Fruit fly (Drosophila melanogaster) whole organism, embryonic: ENCODE measurements around the gene CG42759.

Source experiments
- B-H2 ChIP-seq: fragments of 200-800 bp; sonication (Bioruptor generic); optimal IDR thresholded peaks from 2 replicates; lab custom pipeline; 2018; ENCODE audit warnings: missing biosample characterization, mild to moderate bottlenecking, missing genetic modification characterization
- CG10366 ChIP-seq: fragments of 200-800 bp; sonication (Bioruptor generic); IDR thresholded peaks from 2 replicates; pipeline ENCODE4 v1.3.6; 2022; ENCODE audit warnings: missing biosample characterization, missing genetic modification characterization
- CG11695 ChIP-seq: fragments of 200-800 bp; sonication (Bioruptor generic); IDR thresholded peaks from 3 replicates; pipeline ENCODE4 v1.3.6; 2022; ENCODE audit warnings: missing biosample characterization, missing genetic modification characterization
- CG12219 ChIP-seq: fragments of 200-800 bp; sonication (Bioruptor generic); optimal IDR thresholded peaks from 3 replicates; lab custom pipeline; 2018; ENCODE audit warnings: missing biosample characterization, mild to moderate bottlenecking, missing genetic modification characterization
- CG14050 ChIP-seq: fragments of 200-800 bp; sonication (Bioruptor generic); IDR thresholded peaks from 3 replicates; pipeline ENCODE4 v1.3.6; 2022; ENCODE audit warnings: missing biosample characterization, missing genetic modification characterization
- CG15696 ChIP-seq: fragments of 200-800 bp; sonication (Bioruptor generic); optimal IDR thresholded peaks from 2 replicates; lab custom pipeline; 2019; ENCODE audit warnings: missing biosample characterization, mild to moderate bottlenecking, missing genetic modification characterization, moderate library complexity
- CG17186 ChIP-seq: fragments of 200-800 bp; sonication (Bioruptor generic); optimal IDR thresholded peaks from 3 replicates; lab custom pipeline; 2017; ENCODE audit warnings: missing biosample characterization, missing genetic modification reagents, missing genetic modification characterization
- CG1832 ChIP-seq: fragments of 200-800 bp; sonication (Bioruptor generic); optimal IDR thresholded peaks from 2 replicates; lab custom pipeline; 2017; ENCODE audit warnings: missing biosample characterization, mild to moderate bottlenecking, missing genetic modification characterization, inconsistent platforms
- CG18619 ChIP-seq: fragments of 200-800 bp; sonication (Bioruptor generic); optimal IDR thresholded peaks from 3 replicates; lab custom pipeline; 2017; ENCODE audit warnings: missing biosample characterization, mild to moderate bottlenecking, missing genetic modification characterization
- CG34376 ChIP-seq: fragments of 200-800 bp; sonication (Bioruptor generic); optimal IDR thresholded peaks from 2 replicates; lab custom pipeline; 2018; ENCODE audit warnings: missing biosample characterization, mild to moderate bottlenecking, missing genetic modification characterization
- CG42726 ChIP-seq: fragments of 200-800 bp; sonication (Bioruptor generic); IDR thresholded peaks from 2 replicates; pipeline ENCODE4 v1.3.6; 2022; ENCODE audit warnings: missing biosample characterization, missing genetic modification characterization; ENCODE audit not compliant: partially characterized antibody
- CG4328 ChIP-seq: fragments of 200-800 bp; sonication (Bioruptor generic); optimal IDR thresholded peaks from 3 replicates; lab custom pipeline; 2017; ENCODE audit warnings: missing biosample characterization, missing genetic modification reagents, missing genetic modification characterization
- CG6813 ChIP-seq: fragments of 200-800 bp; sonication (Bioruptor generic); optimal IDR thresholded peaks from 2 replicates; lab custom pipeline; 2017; ENCODE audit warnings: missing biosample characterization, missing genetic modification characterization, mild to moderate bottlenecking, moderate library complexity, missing genetic modification reagents
- CG7357 ChIP-seq: fragments of 200-800 bp; sonication (Bioruptor generic); IDR thresholded peaks from 3 replicates; pipeline ENCODE4 v1.3.6; 2022; ENCODE audit warnings: missing biosample characterization, missing genetic modification characterization
- CG8765 ChIP-seq: fragments of 200-800 bp; sonication (Bioruptor generic); IDR thresholded peaks from 2 replicates; pipeline ENCODE4 v1.3.6; 2022; ENCODE audit warnings: missing biosample characterization, missing genetic modification characterization
- CG9817 ChIP-seq: fragments of 200-800 bp; sonication (Bioruptor generic); optimal IDR thresholded peaks from 2 replicates; lab custom pipeline; 2018; ENCODE audit warnings: missing biosample characterization, mild to moderate bottlenecking, missing genetic modification characterization, moderate library complexity
- CG9876 ChIP-seq: fragments of 200-800 bp; sonication (Bioruptor generic); optimal IDR thresholded peaks from 2 replicates; lab custom pipeline; 2016; ENCODE audit warnings: missing biosample characterization, missing genetic modification characterization
- Dfd ChIP-seq, 2 experiments: fragments of >200 bp; optimal IDR thresholded peaks; 2 replicates each; lab custom pipeline; 2017; ENCODE audit warnings: missing biosample characterization in 2 of 2, missing genetic modification characterization in 2 of 2
- Doc2 ChIP-seq: fragments of 200-800 bp; sonication (Bioruptor generic); IDR thresholded peaks from 2 replicates; pipeline ENCODE4 v1.3.6; 2022; ENCODE audit warnings: missing biosample characterization, missing genetic modification characterization
- Dp ChIP-seq: fragments of 200-800 bp; sonication (Bioruptor generic); optimal IDR thresholded peaks from 2 replicates; lab custom pipeline; 2018; ENCODE audit warnings: missing biosample characterization, mild to moderate bottlenecking, missing genetic modification characterization, moderate library complexity
- Eip74EF ChIP-seq, 2 experiments: fragments of 200-800 bp in 1 of 2; fragments of >200 bp in 1 of 2; sonication (Bioruptor generic) in 1 of 2; optimal IDR thresholded peaks; 2 replicates each; lab custom pipeline; 2017 to 2019; ENCODE audit warnings: missing biosample characterization in 2 of 2, missing genetic modification characterization in 2 of 2, mild to moderate bottlenecking in 1 of 2, moderate library complexity in 1 of 2
- Fer1 ChIP-seq: fragments of 200-800 bp; sonication (Bioruptor generic); optimal IDR thresholded peaks from 2 replicates; lab custom pipeline; 2017; ENCODE audit warnings: missing biosample characterization, mild to moderate bottlenecking, missing genetic modification characterization
- Fer3 ChIP-seq: fragments of 200-800 bp; sonication (Bioruptor generic); optimal IDR thresholded peaks from 2 replicates; lab custom pipeline; 2018; ENCODE audit warnings: missing biosample characterization, mild to moderate bottlenecking, missing genetic modification characterization, moderate library complexity
- Gsc ChIP-seq: fragments of 200-800 bp; sonication (Bioruptor generic); IDR thresholded peaks from 2 replicates; pipeline ENCODE4 v1.3.6; 2022; ENCODE audit warnings: missing biosample characterization, missing genetic modification characterization
- HLH4C ChIP-seq: fragments of 200-800 bp; sonication (Bioruptor generic); IDR thresholded peaks from 3 replicates; pipeline ENCODE4 v1.3.6; 2022; ENCODE audit warnings: missing biosample characterization, missing genetic modification characterization; ENCODE audit not compliant: partially characterized antibody
- Hey ChIP-seq: fragments of 200-800 bp; sonication (Bioruptor generic); optimal IDR thresholded peaks from 3 replicates; lab custom pipeline; 2018; ENCODE audit warnings: missing biosample characterization, mild to moderate bottlenecking, missing genetic modification characterization
- MESR4 ChIP-seq: fragments of 200-800 bp; sonication (Bioruptor generic); optimal IDR thresholded peaks from 2 replicates; lab custom pipeline; 2018; ENCODE audit warnings: missing biosample characterization, mild to moderate bottlenecking, missing genetic modification characterization, moderate library complexity
- MTF-1 ChIP-seq: fragments of 200-800 bp; sonication (Bioruptor generic); optimal IDR thresholded peaks from 2 replicates; lab custom pipeline; 2018; ENCODE audit warnings: missing biosample characterization, mild to moderate bottlenecking, missing genetic modification characterization, borderline replicate concordance
- Mad ChIP-seq: fragments of 200-800 bp; sonication (Bioruptor generic); optimal IDR thresholded peaks from 2 replicates; lab custom pipeline; 2016; ENCODE audit warnings: missing biosample characterization, missing genetic modification characterization
- Med ChIP-seq: fragments of 200-800 bp; sonication (Bioruptor generic); peaks from one replicate; lab custom pipeline; 2016; ENCODE audit warnings: missing biosample characterization, missing genetic modification characterization, mild to moderate bottlenecking, inconsistent platforms, moderate library complexity
- NFAT ChIP-seq: fragments of 200-800 bp; sonication (Bioruptor generic); IDR thresholded peaks from 2 replicates; pipeline ENCODE4 v1.3.6; 2022; ENCODE audit warnings: missing biosample characterization, missing genetic modification characterization
- Nf-YC ChIP-seq: fragments of 200-800 bp; optimal IDR thresholded peaks from 3 replicates; lab custom pipeline; 2019; ENCODE audit warnings: missing biosample characterization, mild to moderate bottlenecking, missing genetic modification characterization, moderate library complexity
- Oaz ChIP-seq: fragments of 200-800 bp; sonication (Bioruptor generic); IDR thresholded peaks from 2 replicates; pipeline ENCODE4 v1.3.6; 2022; ENCODE audit warnings: missing biosample characterization, missing genetic modification characterization
- Side ChIP-seq: fragments of 200-800 bp; sonication (Bioruptor generic); optimal IDR thresholded peaks from 2 replicates; lab custom pipeline; 2016; ENCODE audit warnings: missing biosample characterization, missing genetic modification characterization
- ash1 ChIP-seq: fragments of 200-800 bp; sonication (Bioruptor generic); optimal IDR thresholded peaks from 2 replicates; lab custom pipeline; 2018; ENCODE audit warnings: missing biosample characterization, mild to moderate bottlenecking, missing genetic modification characterization
- chinmo ChIP-seq: fragments of 200-800 bp; sonication (Bioruptor generic); IDR thresholded peaks from 4 replicates; pipeline ENCODE4 v1.3.6; 2022; ENCODE audit warnings: missing biosample characterization, missing genetic modification characterization; ENCODE audit not compliant: partially characterized antibody
- fru ChIP-seq: fragments of >200 bp; optimal IDR thresholded peaks from 2 replicates; lab custom pipeline; 2017
- jigr1 ChIP-seq: fragments of 200-800 bp; sonication (Bioruptor generic); IDR thresholded peaks from 3 replicates; pipeline ENCODE4 v1.3.6; 2022; ENCODE audit warnings: missing biosample characterization, missing genetic modification characterization
- lilli ChIP-seq: fragments of 200-800 bp; sonication (Bioruptor generic); optimal IDR thresholded peaks from 3 replicates; lab custom pipeline; 2016; ENCODE audit warnings: missing biosample characterization, missing genetic modification characterization
- lmd ChIP-seq: fragments of 200-800 bp; sonication (Bioruptor generic); IDR thresholded peaks from 2 replicates; pipeline ENCODE4 v1.3.6; 2022; ENCODE audit warnings: missing biosample characterization, missing genetic modification characterization
- mirr ChIP-seq: fragments of 200-800 bp; sonication (Bioruptor generic); optimal IDR thresholded peaks from 3 replicates; lab custom pipeline; 2018; ENCODE audit warnings: missing biosample characterization, mild to moderate bottlenecking, missing genetic modification characterization
- pzg ChIP-seq: fragments of 200-800 bp; sonication (Bioruptor generic); optimal IDR thresholded peaks from 3 replicates; lab custom pipeline; 2018; ENCODE audit warnings: missing biosample characterization, mild to moderate bottlenecking, missing genetic modification characterization, moderate library complexity
- salm ChIP-seq: fragments of 200-800 bp; sonication (Bioruptor generic); optimal IDR thresholded peaks from 2 replicates; lab custom pipeline; 2018; ENCODE audit warnings: missing biosample characterization, mild to moderate bottlenecking, missing genetic modification characterization
- stc ChIP-seq: fragments of 200-800 bp; sonication (Bioruptor generic); IDR thresholded peaks from 2 replicates; pipeline ENCODE4 v1.3.6; 2022; ENCODE audit warnings: missing biosample characterization, missing genetic modification characterization
- tap ChIP-seq: fragments of 200-800 bp; optimal IDR thresholded peaks from 3 replicates; lab custom pipeline; 2019; ENCODE audit warnings: missing biosample characterization, mild to moderate bottlenecking, missing genetic modification characterization, moderate library complexity
- wek ChIP-seq: fragments of 200-800 bp; sonication (Bioruptor generic); optimal IDR thresholded peaks from 3 replicates; lab custom pipeline; 2018; ENCODE audit warnings: missing biosample characterization, mild to moderate bottlenecking, missing genetic modification characterization, moderate library complexity
- zen2 ChIP-seq: fragments of 200-800 bp; sonication (Bioruptor generic); IDR thresholded peaks from 3 replicates; pipeline ENCODE4 v1.3.6; 2022; ENCODE audit warnings: missing biosample characterization, missing genetic modification characterization; ENCODE audit not compliant: partially characterized antibody
- zf30C ChIP-seq: fragments of 200-800 bp; sonication (Bioruptor generic); optimal IDR thresholded peaks from 3 replicates; lab custom pipeline; 2018; ENCODE audit warnings: missing biosample characterization, mild to moderate bottlenecking, missing genetic modification characterization
- zfh2 ChIP-seq: fragments of 200-800 bp; sonication (Bioruptor generic); optimal IDR thresholded peaks from 2 replicates; lab custom pipeline; 2016; ENCODE audit warnings: missing biosample characterization, missing genetic modification characterization

The CG42759 gene

DNA sequence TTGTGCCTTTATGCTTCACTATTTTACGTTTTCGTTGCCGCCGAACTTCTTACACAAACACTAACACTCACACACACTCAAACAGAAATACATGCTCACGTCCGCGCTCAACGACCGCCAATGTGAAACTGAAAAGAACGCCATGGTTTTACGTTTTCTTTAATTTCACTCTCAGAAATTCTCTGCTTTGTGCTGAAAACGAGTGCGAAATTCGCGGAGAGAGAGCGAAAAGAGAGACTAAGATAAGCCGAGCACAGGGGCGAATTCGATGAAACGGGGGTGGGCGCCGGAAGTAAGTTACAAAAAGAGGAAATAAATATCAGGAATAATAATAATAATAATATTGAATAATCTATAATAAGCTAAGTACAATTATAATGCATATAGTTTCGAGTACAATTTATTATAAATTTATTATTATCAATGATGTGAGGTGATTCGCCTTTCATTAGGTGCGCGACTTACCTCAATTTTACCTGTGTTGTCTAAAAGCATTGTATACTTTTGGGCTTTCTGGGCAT, 27.5 kb downstream of the CG42759 start, which contains the start of gene Best1 (continued):
- no peak; the same call in none of the 2 replicates for TF ChIP-seq CG42726 (GFP tag; lab: Robert Waterston, UW)
- peak; percentile 94 for TF ChIP-seq lmd (GFP tag; lab: Robert Waterston, UW)
- no peak for TF ChIP-seq fru
- TF ChIP-seq CG8765, result peak; percentile 77
- peak in 1 of 2 experiments; percentile 98 for TF ChIP-seq Eip74EF (GFP tag; optimal IDR thresholded peaks at IDR 0.05; lab: Kevin White, UChicago)
- TF ChIP-seq Fer3, result peak; percentile 93
- TF ChIP-seq CG9876, result peak; percentile 29
- peak; percentile 91 for TF ChIP-seq CG10366 (GFP tag; lab: Robert Waterston, UW)
- TF ChIP-seq CG12219 (GFP tag; lab: Kevin White, UChicago), result peak; percentile 82
- peak; percentile 94 for TF ChIP-seq chinmo (GFP tag; lab: Robert Waterston, UW)
- peak; percentile 91 for TF ChIP-seq CG9817 (tag; lab: Kevin White, UChicago)
- TF ChIP-seq zen2, result no peak; the same call in 2 of the 3 replicates
- peak; percentile 86 for TF ChIP-seq Oaz (GFP tag; lab: Robert Waterston, UW)
- TF ChIP-seq Side (GFP tag; lab: Kevin White, UChicago), result peak; percentile 62
- peak; percentile 16 for TF ChIP-seq pzg
- TF ChIP-seq Fer1 (GFP tag; lab: Kevin White, UChicago), result peak; percentile 93
- TF ChIP-seq NFAT (GFP tag; lab: Robert Waterston, UW), result peak; percentile 97
- no peak for TF ChIP-seq Dfd (GFP tag; optimal IDR thresholded peaks at IDR 0.05; lab: Kevin White, UChicago)
- TF ChIP-seq CG34376 (GFP tag; lab: Kevin White, UChicago), result peak; percentile 94
- peak; percentile 79 for TF ChIP-seq CG4328 (GFP tag; lab: Kevin White, UChicago)
- TF ChIP-seq zfh2 (GFP tag; lab: Kevin White, UChicago), result peak; percentile 68
- TF ChIP-seq CG11695 (GFP tag; lab: Robert Waterston, UW), result peak; percentile 93
- TF ChIP-seq Mad (GFP tag; lab: Kevin White, UChicago), result peak; percentile 85
- TF ChIP-seq Gsc (GFP tag; lab: Robert Waterston, UW), result no peak
- peak; percentile 49 for TF ChIP-seq CG17186 (GFP tag; lab: Kevin White, UChicago)
- TF ChIP-seq zf30C (GFP tag; lab: Kevin White, UChicago), result peak; percentile 6
- peak; percentile 86 for TF ChIP-seq MTF-1 (GFP tag; lab: Kevin White, UChicago)
- TF ChIP-seq Dp, result peak; percentile 0
- peak; percentile 90 for TF ChIP-seq stc (GFP tag; lab: Robert Waterston, UW)
- peak; percentile 0 for TF ChIP-seq ash1 (GFP tag; lab: Kevin White, UChicago)
- TF ChIP-seq wek, result peak; percentile 62
- peak; percentile 80 for TF ChIP-seq salm (tag; lab: Kevin White, UChicago)
- peak; percentile 29 for TF ChIP-seq MESR4 (GFP tag; lab: Kevin White, UChicago)
- peak; percentile 27 for TF ChIP-seq Hey (tag; lab: Kevin White, UChicago)
- peak; percentile 93 for TF ChIP-seq B-H2 (GFP tag; lab: Kevin White, UChicago)
- TF ChIP-seq CG14050, result peak; percentile 85
- peak; percentile 45; the same call in 1 of the 3 replicates for TF ChIP-seq jigr1
- TF ChIP-seq CG15696, result peak; percentile 90
- TF ChIP-seq Nf-YC (tag; lab: Kevin White, UChicago), result peak; percentile 84
- peak; percentile 85 for TF ChIP-seq lilli
- peak; percentile 86 for TF ChIP-seq tap (tag; lab: Kevin White, UChicago)
- TF ChIP-seq mirr (GFP tag; lab: Kevin White, UChicago), result peak; percentile 68
- peak; percentile 47; the same call in 2 of the 3 replicates for TF ChIP-seq HLH4C (GFP tag; lab: Robert Waterston, UW)
- no peak for TF ChIP-seq CG1832 (GFP tag; lab: Kevin White, UChicago)
- TF ChIP-seq Doc2 (GFP tag; lab: Robert Waterston, UW), result peak; percentile 65
- peak; percentile 93 for TF ChIP-seq CG6813 (GFP tag; lab: Kevin White, UChicago)
- TF ChIP-seq Med (GFP tag; lab: Kevin White, UChicago), result peak; percentile 90
- TF ChIP-seq CG18619 (GFP tag; lab: Kevin White, UChicago), result peak; percentile 89
- TF ChIP-seq CG7357 (GFP tag; lab: Robert Waterston, UW), result peak; percentile 79
